Worm (Caenorhabditis elegans): Measurements from ENCODE around the gene tag-280.

Gene tag-280

DNA sequence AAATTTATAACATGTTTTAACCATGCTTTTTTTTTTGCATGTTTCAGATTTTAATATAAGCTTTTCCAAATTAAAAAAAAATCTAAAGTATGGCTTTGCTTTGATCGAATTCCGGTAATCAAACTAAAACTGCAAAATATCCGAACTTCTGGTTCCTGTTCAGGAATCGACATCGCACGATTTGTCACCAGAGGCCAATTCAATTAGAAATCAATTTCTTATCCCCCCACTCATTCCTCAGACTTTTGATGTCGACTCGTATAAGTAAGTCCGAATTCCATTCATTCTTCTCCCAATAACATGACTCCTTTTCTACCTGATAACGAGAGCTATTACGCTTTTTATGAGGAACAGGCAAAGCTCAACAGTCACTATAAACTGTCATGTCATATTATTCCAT is 12.2 kb upstream of the tag-280 start, which contains the start of gene srh-27:
Gene srh-27, plus strand, starts transcription at position 301 of the 400 bp plus-strand sequence.
- TF ChIP-seq zag-1 (tag; optimal IDR thresholded peaks at IDR 0.05) (no peak), mbf-1 (tag; optimal IDR thresholded peaks at IDR 0.05) (no peak), C34F6.9 (tag; optimal IDR thresholded peaks at IDR 0.05) (no peak), alr-1 (tag; optimal IDR thresholded peaks at IDR 0.05) (no peak), blmp-1 (tag; optimal IDR thresholded peaks at IDR 0.05; ENCODE audit: insufficient read depth) (no peak), fos-1 (tag; optimal IDR thresholded peaks at IDR 0.05) (no peak), lin-13 (GFP tag; optimal IDR thresholded peaks at IDR 0.05) (no peak), nhr-6 (tag; optimal IDR thresholded peaks at IDR 0.05) (no peak), sem-4 (tag; optimal IDR thresholded peaks at IDR 0.05) (no peak), elt-1 (tag; optimal IDR thresholded peaks at IDR 0.05) (no peak)

DNA sequence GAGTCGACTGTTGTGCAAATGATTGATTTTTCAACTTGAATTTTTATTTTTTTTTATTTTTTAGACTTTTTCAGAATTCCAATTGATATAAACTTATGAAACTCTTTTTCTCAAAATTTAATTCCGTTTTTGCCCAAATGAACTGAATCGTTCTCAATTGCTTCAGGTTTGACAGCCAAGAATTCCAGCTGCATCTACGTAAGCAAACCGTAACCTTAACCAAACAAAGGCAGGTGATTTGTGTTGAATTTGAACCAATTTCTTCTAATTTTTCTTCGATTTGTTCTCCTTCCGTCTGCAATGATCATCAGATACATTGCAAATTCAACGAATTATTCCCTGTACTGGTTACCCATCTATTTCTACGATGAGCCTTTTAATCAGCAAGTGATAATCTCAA is 10.6 kb upstream of the tag-280 start, which contains the start of gene sre-34:
Gene sre-34, plus strand, starts transcription at position 301 of the 400 bp plus-strand sequence.
- no peak for TF ChIP-seq egl-27 (tag; optimal IDR thresholded peaks at IDR 0.05)
- no peak for TF ChIP-seq ceh-16 (tag; optimal IDR thresholded peaks at IDR 0.05)
- no peak for TF ChIP-seq zag-1 (tag; optimal IDR thresholded peaks at IDR 0.05)
- no peak for TF ChIP-seq sma-9 (GFP tag; optimal IDR thresholded peaks at IDR 0.05)
- no peak for TF ChIP-seq sma-9 (tag; optimal IDR thresholded peaks at IDR 0.05)
- TF ChIP-seq C34F6.9 (tag; optimal IDR thresholded peaks at IDR 0.05), result no peak
- no peak for TF ChIP-seq nhr-21 (tag; optimal IDR thresholded peaks at IDR 0.05)
- no peak for TF ChIP-seq nhr-25 (tag; optimal IDR thresholded peaks at IDR 0.05)
- no peak for TF ChIP-seq alr-1 (tag; optimal IDR thresholded peaks at IDR 0.05)
- TF ChIP-seq crh-2 (tag; optimal IDR thresholded peaks at IDR 0.05), result no peak
- no peak for TF ChIP-seq nhr-129 (tag; optimal IDR thresholded peaks at IDR 0.05)
- no peak for TF ChIP-seq nhr-237 (tag; optimal IDR thresholded peaks at IDR 0.05)
- no peak for TF ChIP-seq ztf-11 (tag; optimal IDR thresholded peaks at IDR 0.05)
- TF ChIP-seq sem-4 (tag; optimal IDR thresholded peaks at IDR 0.05), result no peak
- no peak for TF ChIP-seq blmp-1 (tag; optimal IDR thresholded peaks at IDR 0.05; ENCODE audit: insufficient read depth)
- no peak for TF ChIP-seq unc-55 (GFP tag; optimal IDR thresholded peaks at IDR 0.05)
- no peak for TF ChIP-seq R02D3.7 (tag; optimal IDR thresholded peaks at IDR 0.05)
- no peak for TF ChIP-seq lin-13 (GFP tag; optimal IDR thresholded peaks at IDR 0.05)
- TF ChIP-seq ZK546.5 (tag; optimal IDR thresholded peaks at IDR 0.05), result no peak
- TF ChIP-seq dmd-4 (tag; optimal IDR thresholded peaks at IDR 0.05), result no peak
- TF ChIP-seq gmeb-1 (tag; optimal IDR thresholded peaks at IDR 0.05), result no peak

ce11 chrII:12452754-12453352 is 7.6 kb upstream of the tag-280 start, which contains the start of the genes sre-35 and sre-33:
Gene sre-35, minus strand, starts transcription at chrII:12452854.
Gene sre-33, plus strand, starts transcription at chrII:12453302.
- TF ChIP-seq nhr-6 (tag; optimal IDR thresholded peaks at IDR 0.05) (no peak), elt-1 (tag; optimal IDR thresholded peaks at IDR 0.05) (no peak), aly-2 (tag; optimal IDR thresholded peaks at IDR 0.05) (no peak), mab-5 (tag; optimal IDR thresholded peaks at IDR 0.05) (no peak), sma-3 (GFP tag; optimal IDR thresholded peaks at IDR 0.05) (no peak), lin-11 (tag; optimal IDR thresholded peaks at IDR 0.05) (no peak)

ce11 chrII:12456633-12457032 is 3.8 kb upstream of the tag-280 start, which contains the start of gene sre-32:
Gene sre-32, minus strand, starts transcription at chrII:12456733.
- TF ChIP-seq lin-13 (GFP tag; optimal IDR thresholded peaks at IDR 0.05), result no peak
- no peak for TF ChIP-seq lsy-2 (tag; optimal IDR thresholded peaks at IDR 0.05)
- no peak for TF ChIP-seq ztf-1 (GFP tag; conservative IDR thresholded peaks at IDR 0.05)
- no peak for TF ChIP-seq elt-3 (tag; optimal IDR thresholded peaks at IDR 0.05)
- no peak for TF ChIP-seq nhr-6 (tag; optimal IDR thresholded peaks at IDR 0.05)
- TF ChIP-seq sma-3 (GFP tag; optimal IDR thresholded peaks at IDR 0.05), result no peak
- no peak for TF ChIP-seq mdl-1 (tag; optimal IDR thresholded peaks at IDR 0.05)
- no peak for TF ChIP-seq F13H6.1 (tag; optimal IDR thresholded peaks at IDR 0.05)
- no peak for TF ChIP-seq nhr-10 (tag; optimal IDR thresholded peaks at IDR 0.05)
- no peak for TF ChIP-seq zag-1 (tag; optimal IDR thresholded peaks at IDR 0.05)
- no peak for TF ChIP-seq unc-55 (GFP tag; optimal IDR thresholded peaks at IDR 0.05)
- TF ChIP-seq crh-2 (tag; optimal IDR thresholded peaks at IDR 0.05), result no peak
- no peak for TF ChIP-seq nhr-11 (tag; optimal IDR thresholded peaks at IDR 0.05)
